Worm (Caenorhabditis elegans): Measurements from ENCODE around the gene sav-1.

The sav-1 gene

DNA sequence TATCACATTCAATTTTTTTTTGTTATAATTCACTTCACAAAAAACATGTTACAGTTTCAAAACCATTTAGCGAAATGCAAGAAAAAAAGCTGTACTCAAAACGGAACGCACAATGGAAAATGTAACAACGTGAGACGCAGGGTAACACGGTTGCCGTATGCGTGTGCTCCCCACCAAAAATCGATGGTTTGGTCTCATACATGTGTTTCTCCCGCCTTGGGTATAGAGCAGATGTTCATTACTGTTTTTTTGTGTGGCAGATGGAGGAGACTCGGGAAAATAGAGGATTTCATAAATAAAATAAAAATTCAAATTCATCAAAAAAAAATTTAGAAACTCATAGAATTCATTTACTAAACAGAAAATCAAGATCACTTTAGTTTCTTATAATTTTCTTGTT, 26.0 kb downstream of the sav-1 start, which contains the start of gene AH9.3:
AH9.3 (minus strand) TSS at position 101 of the 400 bp plus-strand sequence.
- TF ChIP-seq fos-1 (tag; optimal IDR thresholded peaks at IDR 0.05) (no peak), ztf-11 (tag; optimal IDR thresholded peaks at IDR 0.05) (no peak), ceh-16 (tag; optimal IDR thresholded peaks at IDR 0.05) (no peak), elt-1 (tag; optimal IDR thresholded peaks at IDR 0.05) (no peak), ama-1 (optimal IDR thresholded peaks at IDR 0.05) (no peak), nhr-67 (tag; optimal IDR thresholded peaks at IDR 0.05) (no peak), nhr-43 (tag; optimal IDR thresholded peaks at IDR 0.05; ENCODE audit: poor library complexity, severe bottlenecking) (no peak)

DNA sequence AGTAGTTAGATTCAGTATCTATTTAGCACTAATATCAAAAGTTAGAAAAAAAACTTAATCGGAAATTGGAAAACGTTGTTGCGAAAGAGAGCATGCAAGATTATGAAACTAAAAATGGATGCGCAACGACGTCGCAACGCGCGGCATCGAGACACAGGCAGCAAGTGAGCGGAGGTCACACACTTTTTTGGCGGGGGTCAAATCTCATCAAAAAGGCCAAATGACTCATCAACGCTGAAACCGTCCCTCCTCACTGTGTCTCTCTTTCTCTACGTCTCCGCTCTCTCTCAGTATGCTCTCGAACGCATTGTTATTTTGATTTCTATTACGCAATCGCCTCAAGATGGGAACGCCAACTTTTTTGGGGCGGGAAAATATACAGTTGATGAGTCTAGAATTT, 28.6 kb downstream of the sav-1 start:
- TF ChIP-seq nhr-76 (tag; optimal IDR thresholded peaks at IDR 0.05), result no peak
- no peak for TF ChIP-seq mdl-1 (tag; optimal IDR thresholded peaks at IDR 0.05)
- TF ChIP-seq elt-2 (tag; optimal IDR thresholded peaks at IDR 0.05), result peak; percentile 10
- TF ChIP-seq fos-1 (tag; optimal IDR thresholded peaks at IDR 0.05), result no peak
- no peak for TF ChIP-seq nhr-12 (tag; optimal IDR thresholded peaks at IDR 0.05)
- peak; percentile 48 for TF ChIP-seq jun-1 (tag; optimal IDR thresholded peaks at IDR 0.05)
- no peak for TF ChIP-seq ztf-4 (tag; optimal IDR thresholded peaks at IDR 0.05)
- no peak for TF ChIP-seq ceh-9 (tag; optimal IDR thresholded peaks at IDR 0.05)
- no peak for TF ChIP-seq lin-39 (tag; optimal IDR thresholded peaks at IDR 0.05)
- no peak for TF ChIP-seq nhr-25 (tag; optimal IDR thresholded peaks at IDR 0.05)
- TF ChIP-seq pqm-1 (tag; optimal IDR thresholded peaks at IDR 0.05), result peak; percentile 11
- TF ChIP-seq fkh-2 (tag; optimal IDR thresholded peaks at IDR 0.05), result no peak
- TF ChIP-seq pha-4 (tag; optimal IDR thresholded peaks at IDR 0.05), result peak; percentile 0
- TF ChIP-seq daf-12 (tag; optimal IDR thresholded peaks at IDR 0.05), result no peak

DNA sequence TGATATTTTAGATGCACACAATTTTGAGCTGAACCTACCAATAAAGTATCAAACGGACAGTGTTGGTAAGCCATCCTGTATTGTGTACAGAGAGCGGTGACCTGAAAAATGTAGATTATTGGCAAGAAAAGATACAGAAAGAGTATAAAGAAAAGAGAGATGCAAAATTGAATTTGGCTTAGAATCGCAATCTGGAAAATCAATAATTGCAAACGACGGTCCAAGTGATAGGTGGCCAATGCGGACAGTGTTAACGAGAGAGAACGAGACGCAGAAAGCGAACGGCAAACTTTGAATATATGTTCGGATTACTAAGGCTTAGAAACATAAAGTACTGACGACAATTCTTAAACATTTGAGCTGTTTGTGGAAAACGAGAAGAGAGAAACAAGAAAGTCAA, 29.0 kb downstream of the sav-1 start, which contains the start of gene crn-4:
crn-4 (minus strand) TSS at position 101 of the 400 bp plus-strand sequence.
- TF ChIP-seq ceh-9 (tag; optimal IDR thresholded peaks at IDR 0.05), result no peak
- no peak for TF ChIP-seq ztf-4 (tag; optimal IDR thresholded peaks at IDR 0.05)
- TF ChIP-seq ama-1 (optimal IDR thresholded peaks at IDR 0.05), result no peak
- no peak for TF ChIP-seq unc-62 (GFP tag; optimal IDR thresholded peaks at IDR 0.05)

DNA sequence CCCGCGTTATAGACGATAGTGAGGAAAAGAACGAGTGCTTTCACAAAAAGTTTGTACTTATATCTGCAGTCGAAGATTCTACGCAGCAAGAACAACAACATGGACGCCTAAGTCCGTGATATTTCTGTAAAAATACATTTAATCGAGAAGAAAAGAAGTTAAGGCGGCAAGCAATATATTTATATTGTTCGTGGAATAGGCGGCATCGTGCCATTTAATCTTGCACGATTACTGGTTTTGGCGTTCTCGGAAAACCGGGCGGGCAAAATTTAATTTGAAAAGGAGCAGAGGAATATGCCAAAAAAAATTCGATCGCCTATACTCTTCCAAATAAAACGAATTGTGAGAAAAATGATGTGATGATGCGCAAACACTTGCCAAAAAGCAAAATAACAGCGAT, 40.1 kb downstream of the sav-1 start, which contains the start of gene AH9.1:
AH9.1 (minus strand) TSS at position 101 of the 400 bp plus-strand sequence.
- TF ChIP-seq sea-2 (GFP tag; optimal IDR thresholded peaks at IDR 0.05), result no peak
- no peak for TF ChIP-seq nhr-237 (tag; optimal IDR thresholded peaks at IDR 0.05)
- TF ChIP-seq nhr-67 (tag; optimal IDR thresholded peaks at IDR 0.05), result no peak
- TF ChIP-seq jun-1 (tag; optimal IDR thresholded peaks at IDR 0.05), result no peak
- TF ChIP-seq nhr-76 (tag; optimal IDR thresholded peaks at IDR 0.05), result no peak
- TF ChIP-seq skn-1 (tag; optimal IDR thresholded peaks at IDR 0.05), result no peak
- TF ChIP-seq snpc-4 (tag; optimal IDR thresholded peaks at IDR 0.05), result no peak
- no peak for TF ChIP-seq elt-2 (tag; optimal IDR thresholded peaks at IDR 0.05)
- no peak for TF ChIP-seq unc-62 (GFP tag; optimal IDR thresholded peaks at IDR 0.05)
- no peak for TF ChIP-seq lin-15B (tag; optimal IDR thresholded peaks at IDR 0.05)
- TF ChIP-seq egl-27 (tag; optimal IDR thresholded peaks at IDR 0.05), result no peak
- TF ChIP-seq ama-1 (optimal IDR thresholded peaks at IDR 0.05), result no peak
- no peak for TF ChIP-seq nhr-11 (tag; optimal IDR thresholded peaks at IDR 0.05)
- no peak for TF ChIP-seq ceh-16 (tag; optimal IDR thresholded peaks at IDR 0.05)
- no peak for TF ChIP-seq ceh-28 (tag; optimal IDR thresholded peaks at IDR 0.05)

- TF ChIP-seq ceh-82 (tag; optimal IDR thresholded peaks at IDR 0.05) (peak; percentile 78), nhr-23 (tag; optimal IDR thresholded peaks at IDR 0.05) (peak; percentile 99), egl-5 (tag; optimal IDR thresholded peaks at IDR 0.05) (peak; percentile 93), daf-12 (tag; optimal IDR thresholded peaks at IDR 0.05) (no peak), elt-1 (tag; optimal IDR thresholded peaks at IDR 0.05) (peak; percentile 90), tbx-2 (tag; optimal IDR thresholded peaks at IDR 0.05) (peak; percentile 87), hmg-11 (tag; optimal IDR thresholded peaks at IDR 0.05) (peak; percentile 98), lsy-12 (tag; optimal IDR thresholded peaks at IDR 0.05) (peak; percentile 95), fkh-2 (tag; optimal IDR thresholded peaks at IDR 0.05) (no peak), ceh-16 (tag; optimal IDR thresholded peaks at IDR 0.05) (peak; percentile 74), aly-2 (tag; optimal IDR thresholded peaks at IDR 0.05) (peak; percentile 24), fos-1 (tag; optimal IDR thresholded peaks at IDR 0.05) (peak; percentile 4), pqm-1 (tag; optimal IDR thresholded peaks at IDR 0.05) (peak; percentile 97), ztf-4 (tag; optimal IDR thresholded peaks at IDR 0.05) (peak; percentile 84), nhr-237 (tag; optimal IDR thresholded peaks at IDR 0.05) (no peak), nhr-76 (tag; optimal IDR thresholded peaks at IDR 0.05) (peak; percentile 63), ZK546.5 (tag; optimal IDR thresholded peaks at IDR 0.05) (peak; percentile 96), mml-1 (tag; optimal IDR thresholded peaks at IDR 0.05) (no peak), nfya-1 (tag; optimal IDR thresholded peaks at IDR 0.05; ENCODE audit: insufficient read depth) (peak; percentile 99), lin-39 (tag; optimal IDR thresholded peaks at IDR 0.05) (peak; percentile 98), nhr-67 (tag; optimal IDR thresholded peaks at IDR 0.05) (no peak), jun-1 (tag; optimal IDR thresholded peaks at IDR 0.05) (peak; percentile 88), egl-27 (tag; optimal IDR thresholded peaks at IDR 0.05) (peak; percentile 91), nhr-77 (tag; optimal IDR thresholded peaks at IDR 0.05) (peak; percentile 86), ceh-9 (tag; optimal IDR thresholded peaks at IDR 0.05) (no peak), nhr-28 (tag; optimal IDR thresholded peaks at IDR 0.05) (no peak), zag-1 (tag; optimal IDR thresholded peaks at IDR 0.05) (peak; percentile 70), pha-4 (tag; optimal IDR thresholded peaks at IDR 0.05) (peak; percentile 99), snpc-4 (tag; optimal IDR thresholded peaks at IDR 0.05) (peak; percentile 94), ceh-28 (tag; optimal IDR thresholded peaks at IDR 0.05) (peak; percentile 93)
These were observed 44.3 kb downstream of the sav-1 start, which contains the start of gene rpl-11.2 for ce11 chrX:2242568-2243185. rpl-11.2 (minus strand) TSS chrX:2242618.
